Worm (Caenorhabditis elegans): ENCODE data around the gene msd-4.

ce11 chrIII:4868643-4869042 is at the start of gene msd-4, which contains the start of gene C35D10.3:
- TF ChIP-seq cog-1 (tag; optimal IDR thresholded peaks at IDR 0.05): no peak
- no peak for TF ChIP-seq klf-2 (GFP tag; conservative IDR thresholded peaks at IDR 0.05)

All from whole organism, midembryonic.